Fruit fly (Drosophila melanogaster) whole organism, prepupa: ENCODE measurements around the gene CG42394.

Experiments
- CG11294 ChIP-seq: fragments of 200-800 bp; sonication (Bioruptor generic); IDR thresholded peaks from 2 replicates; pipeline ENCODE4 v1.3.6; 2022; ENCODE audit warnings: missing biosample characterization, missing genetic modification characterization
- CG11762 ChIP-seq: fragments of 200-800 bp; sonication (Bioruptor generic); optimal IDR thresholded peaks from 3 replicates; lab custom pipeline; 2016; ENCODE audit warnings: missing biosample characterization, missing genetic modification characterization; ENCODE audit not compliant: insufficient read depth
- CG11902 ChIP-seq: fragments of 200-800 bp; sonication (Bioruptor generic); optimal IDR thresholded peaks from 3 replicates; lab custom pipeline; 2016; ENCODE audit warnings: missing biosample characterization, missing genetic modification characterization
- CG1621 ChIP-seq: fragments of 200-800 bp; sonication (Bioruptor generic); optimal IDR thresholded peaks from 3 replicates; lab custom pipeline; 2018; ENCODE audit warnings: missing biosample characterization, mild to moderate bottlenecking, missing genetic modification characterization
- CG16779 ChIP-seq: fragments of 200-800 bp; sonication (Bioruptor generic); optimal IDR thresholded peaks from 3 replicates; lab custom pipeline; 2017; ENCODE audit warnings: missing biosample characterization, mild to moderate bottlenecking, missing genetic modification characterization
- CG3032 ChIP-seq: fragments of 200-800 bp; optimal IDR thresholded peaks from 2 replicates; lab custom pipeline; 2019; ENCODE audit warnings: missing biosample characterization, mild to moderate bottlenecking, missing genetic modification characterization, moderate library complexity
- CG31627 ChIP-seq: fragments of 200-800 bp; sonication (Bioruptor generic); optimal IDR thresholded peaks from 3 replicates; lab custom pipeline; 2016; ENCODE audit warnings: missing biosample characterization, missing genetic modification characterization
- CG32006 ChIP-seq: fragments of 200-800 bp; sonication (Bioruptor generic); optimal IDR thresholded peaks from 3 replicates; lab custom pipeline; 2017; ENCODE audit warnings: missing biosample characterization, mild to moderate bottlenecking, missing genetic modification characterization
- CG34406 ChIP-seq: fragments of 200-800 bp; sonication (Bioruptor generic); optimal IDR thresholded peaks from 3 replicates; lab custom pipeline; 2016; ENCODE audit warnings: missing biosample characterization, missing genetic modification characterization
- CG4318 ChIP-seq: fragments of 200-800 bp; sonication (Bioruptor generic); optimal IDR thresholded peaks from 3 replicates; lab custom pipeline; 2017; ENCODE audit warnings: missing biosample characterization, mild to moderate bottlenecking, missing genetic modification characterization
- CG6163 ChIP-seq: fragments of 200-800 bp; sonication (Bioruptor generic); IDR thresholded peaks from 3 replicates; pipeline ENCODE4 v1.3.6; 2022; ENCODE audit warnings: missing biosample characterization, missing genetic modification characterization
- CG6276 ChIP-seq: fragments of 200-800 bp; sonication (Bioruptor generic); optimal IDR thresholded peaks from 2 replicates; lab custom pipeline; 2017; ENCODE audit warnings: missing biosample characterization, mild to moderate bottlenecking, missing genetic modification characterization
- CG6792 ChIP-seq: fragments of 200-800 bp; sonication (Bioruptor generic); optimal IDR thresholded peaks from 3 replicates; lab custom pipeline; 2016; ENCODE audit warnings: missing biosample characterization, missing genetic modification characterization
- CG8119 ChIP-seq: fragments of 200-800 bp; sonication (Bioruptor generic); IDR thresholded peaks from 3 replicates; pipeline ENCODE4 v1.3.6; 2022; ENCODE audit warnings: missing biosample characterization, missing genetic modification characterization
- CG8632 ChIP-seq: fragments of 200-800 bp; sonication (Bioruptor generic); optimal IDR thresholded peaks from 3 replicates; lab custom pipeline; 2016; ENCODE audit warnings: missing biosample characterization, missing genetic modification characterization
- CG9139 ChIP-seq: fragments of 200-800 bp; sonication (Bioruptor generic); optimal IDR thresholded peaks from 3 replicates; lab custom pipeline; 2017; ENCODE audit warnings: missing biosample characterization, mild to moderate bottlenecking, missing genetic modification characterization
- Eip78C ChIP-seq: fragments of 200-800 bp; sonication (Bioruptor generic); peaks from one replicate; lab custom pipeline; 2016; ENCODE audit warnings: missing biosample characterization, missing genetic modification characterization
- Eip93F ChIP-seq: fragments of 200-800 bp; sonication (Bioruptor generic); optimal IDR thresholded peaks from 2 replicates; lab custom pipeline; 2016; ENCODE audit warnings: missing biosample characterization, mild to moderate bottlenecking, missing genetic modification characterization
- Ets21C ChIP-seq: fragments of 200-800 bp; sonication (Bioruptor generic); optimal IDR thresholded peaks from 3 replicates; lab custom pipeline; 2016; ENCODE audit warnings: missing biosample characterization, missing genetic modification characterization
- Gug ChIP-seq: fragments of 200-800 bp; sonication (Bioruptor generic); IDR thresholded peaks from 2 replicates; pipeline ENCODE4 v1.3.6; 2022; ENCODE audit warnings: missing biosample characterization, missing genetic modification characterization
- Hr38 ChIP-seq: sonication (Bioruptor generic); optimal IDR thresholded peaks from 2 replicates; lab custom pipeline; 2016; ENCODE audit warnings: missing biosample characterization, missing genetic modification characterization
- Hr39 ChIP-seq: fragments of 200-800 bp; sonication (Bioruptor generic); optimal IDR thresholded peaks from 2 replicates; lab custom pipeline; 2016; ENCODE audit warnings: missing biosample characterization, missing genetic modification characterization
- Lpt ChIP-seq: fragments of 200-800 bp; sonication (Bioruptor generic); optimal IDR thresholded peaks from 3 replicates; lab custom pipeline; 2016; ENCODE audit warnings: missing biosample characterization, missing genetic modification characterization
- Met ChIP-seq: fragments of 200-800 bp; sonication (Bioruptor generic); optimal IDR thresholded peaks from 3 replicates; lab custom pipeline; 2016; ENCODE audit warnings: missing biosample characterization, missing genetic modification characterization
- Sox102F ChIP-seq: fragments of 200-800 bp; sonication (Bioruptor generic); optimal IDR thresholded peaks from 2 replicates; lab custom pipeline; 2016; ENCODE audit warnings: missing biosample characterization, mild to moderate bottlenecking, missing genetic modification characterization
- Sox14 ChIP-seq: fragments of 200-800 bp; sonication (Bioruptor generic); optimal IDR thresholded peaks from 3 replicates; lab custom pipeline; 2016; ENCODE audit warnings: missing biosample characterization, missing genetic modification characterization
- Sox15 ChIP-seq: fragments of 200-800 bp; sonication (Bioruptor generic); optimal IDR thresholded peaks from 3 replicates; lab custom pipeline; 2016; ENCODE audit warnings: missing biosample characterization, missing genetic modification characterization
- achi ChIP-seq: fragments of 200-800 bp; sonication (Bioruptor generic); optimal IDR thresholded peaks from 3 replicates; lab custom pipeline; 2016; ENCODE audit warnings: missing biosample characterization, missing genetic modification characterization
- acj6 ChIP-seq: fragments of 200-800 bp; sonication (Bioruptor generic); optimal IDR thresholded peaks from 3 replicates; lab custom pipeline; 2016; ENCODE audit warnings: missing biosample characterization, missing genetic modification characterization
- cyc ChIP-seq: fragments of 200-800 bp; sonication (Bioruptor generic); optimal IDR thresholded peaks from 3 replicates; lab custom pipeline; 2016; ENCODE audit warnings: missing biosample characterization, missing genetic modification characterization
- dac ChIP-seq: fragments of 200-800 bp; sonication (Bioruptor generic); optimal IDR thresholded peaks from 2 replicates; lab custom pipeline; 2017; ENCODE audit warnings: missing biosample characterization, mild to moderate bottlenecking, missing genetic modification characterization
- esn ChIP-seq: fragments of 200-800 bp; sonication (Bioruptor generic); optimal IDR thresholded peaks from 2 replicates; lab custom pipeline; 2016; ENCODE audit warnings: missing biosample characterization, mild to moderate bottlenecking, missing genetic modification characterization, moderate library complexity
- fd59A ChIP-seq: fragments of 200-800 bp; sonication (Bioruptor generic); optimal IDR thresholded peaks from 2 replicates; lab custom pipeline; 2017; ENCODE audit warnings: missing biosample characterization, mild to moderate bottlenecking, missing genetic modification characterization, missing genetic modification reagents
- fd85E ChIP-seq: fragments of 200-800 bp; sonication (Bioruptor generic); optimal IDR thresholded peaks from 3 replicates; lab custom pipeline; 2016; ENCODE audit warnings: missing biosample characterization, missing genetic modification characterization
- fkh ChIP-seq: fragments of 200-800 bp; sonication (Bioruptor generic); optimal IDR thresholded peaks from 3 replicates; lab custom pipeline; 2017; ENCODE audit warnings: missing biosample characterization, mild to moderate bottlenecking, missing genetic modification characterization, moderate library complexity
- lz ChIP-seq: fragments of 200-800 bp; sonication (Bioruptor generic); optimal IDR thresholded peaks from 3 replicates; lab custom pipeline; 2016; ENCODE audit warnings: missing biosample characterization, missing genetic modification characterization
- net ChIP-seq: fragments of 200-800 bp; sonication (Bioruptor generic); optimal IDR thresholded peaks from 3 replicates; lab custom pipeline; 2016; ENCODE audit warnings: missing biosample characterization, missing genetic modification characterization
- salr ChIP-seq, 2 experiments: fragments of 200-800 bp; sonication (Bioruptor generic); optimal IDR thresholded peaks; 3 replicates each; lab custom pipeline; 2016 to 2018; ENCODE audit warnings: missing biosample characterization in 2 of 2, missing genetic modification characterization in 2 of 2, mild to moderate bottlenecking in 1 of 2
- spab ChIP-seq: fragments of 200-800 bp; sonication (Bioruptor generic); optimal IDR thresholded peaks from 2 replicates; lab custom pipeline; 2017; ENCODE audit warnings: missing biosample characterization, mild to moderate bottlenecking, missing genetic modification characterization, missing genetic modification reagents
- ss ChIP-seq, 2 experiments: fragments of 200-800 bp; sonication (Bioruptor generic); optimal IDR thresholded peaks; 2 replicates in 1 of 2; 3 replicates in 1 of 2; lab custom pipeline; 2017 to 2018; ENCODE audit warnings: mild to moderate bottlenecking in 2 of 2, missing biosample characterization in 2 of 2, missing genetic modification characterization in 2 of 2, moderate library complexity in 1 of 2
- svp ChIP-seq: fragments of 200-800 bp; sonication (Bioruptor generic); peaks from one replicate; lab custom pipeline; 2016; ENCODE audit warnings: missing biosample characterization, missing genetic modification characterization
- vri ChIP-seq: fragments of 200-800 bp; sonication (Bioruptor generic); optimal IDR thresholded peaks from 3 replicates; lab custom pipeline; 2016; ENCODE audit warnings: missing biosample characterization, mild to moderate bottlenecking, missing genetic modification characterization

CG42394 gene

DNA sequence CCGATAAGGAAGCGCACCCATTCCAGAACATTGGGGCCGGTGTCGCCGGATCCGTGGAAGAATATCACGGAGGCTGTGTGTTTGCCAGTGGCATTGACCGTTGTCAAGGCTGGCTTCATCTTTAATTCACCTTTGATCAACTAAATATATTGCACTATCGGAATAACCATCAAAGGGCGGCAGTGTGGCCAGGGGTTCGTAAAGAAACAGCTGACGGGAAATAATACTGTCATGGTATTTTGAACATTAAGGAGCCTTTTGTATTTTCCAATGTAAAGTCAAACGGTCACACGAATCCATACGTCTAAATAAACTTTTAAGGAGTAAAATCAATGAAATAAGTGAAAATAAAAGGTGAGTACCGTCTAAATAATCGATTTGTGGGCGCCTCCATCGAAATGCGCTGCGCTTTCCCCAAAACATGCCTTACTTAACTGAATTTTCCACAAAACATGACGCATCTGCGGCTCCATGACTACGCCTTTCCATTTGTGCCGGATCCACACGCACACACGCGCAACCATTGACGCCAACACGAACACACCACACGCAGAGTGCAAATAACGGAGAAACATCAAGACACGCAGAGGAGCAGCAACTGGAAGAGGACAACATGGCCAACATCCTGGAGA lies 4.7 kb downstream of the CG42394 start, which contains the start of the genes CG6567 and CG4511:
TSS of gene CG6567 (minus strand) at position 209 of the 632 bp plus-strand sequence.
TSS of gene CG4511 (plus strand) at position 259 of the 632 bp plus-strand sequence.
- no peak for TF ChIP-seq svp (GFP tag; lab: Kevin White, UChicago)
- no peak for TF ChIP-seq Lpt
- TF ChIP-seq fd59A = no peak
- TF ChIP-seq CG1621 (tag; lab: Kevin White, UChicago) = peak; percentile 87

DNA sequence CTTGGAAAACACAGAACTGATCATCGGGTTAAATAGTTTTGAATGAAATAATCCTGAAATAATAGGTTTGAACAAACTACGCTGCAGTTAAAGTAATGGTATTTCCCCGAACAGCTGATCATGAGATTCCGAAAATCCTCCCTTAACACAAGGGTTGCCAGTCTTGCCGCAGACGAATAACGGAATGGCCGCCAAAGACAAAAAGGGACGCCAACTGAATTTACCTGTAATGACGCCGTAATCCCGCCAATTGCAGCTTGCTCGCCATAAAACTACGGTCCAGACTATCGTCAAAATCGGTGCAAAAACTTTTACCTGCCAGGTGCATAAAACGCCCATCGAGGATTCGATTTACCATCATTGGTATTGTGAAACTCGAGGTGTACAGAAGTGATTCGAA lies 7.0 kb downstream of the CG42394 start, which contains the start of gene CG4570:
TSS of gene CG4570 (plus strand) at position 190 of the 400 bp plus-strand sequence.
- no peak for TF ChIP-seq CG11294
- TF ChIP-seq CG9139 = no peak
- TF ChIP-seq fkh = no peak
- TF ChIP-seq fd85E = no peak
- TF ChIP-seq CG16779 (tag; lab: Kevin White, UChicago) = no peak
- no peak for TF ChIP-seq CG34406 (GFP tag; lab: Kevin White, UChicago)
- TF ChIP-seq Hr39 (GFP tag; lab: Kevin White, UChicago) = no peak
- TF ChIP-seq CG4318 = no peak
- no peak for TF ChIP-seq CG31627 (GFP tag; lab: Kevin White, UChicago)
- no peak for TF ChIP-seq salr (GFP tag; optimal IDR thresholded peaks at IDR 0.05; lab: Kevin White, UChicago)
- TF ChIP-seq ss (GFP tag; optimal IDR thresholded peaks at IDR 0.05; lab: Kevin White, UChicago) = no peak
- TF ChIP-seq Eip93F (GFP tag; lab: Kevin White, UChicago) = no peak
- TF ChIP-seq esn (GFP tag; lab: Kevin White, UChicago) = no peak
- TF ChIP-seq CG11902 (GFP tag; lab: Kevin White, UChicago) = no peak
- no peak for TF ChIP-seq CG8119
- no peak for TF ChIP-seq Eip78C (GFP tag; lab: Kevin White, UChicago)
- no peak for TF ChIP-seq Sox102F (GFP tag; lab: Kevin White, UChicago)
- TF ChIP-seq, all 60 proteins: peak for 0

DNA sequence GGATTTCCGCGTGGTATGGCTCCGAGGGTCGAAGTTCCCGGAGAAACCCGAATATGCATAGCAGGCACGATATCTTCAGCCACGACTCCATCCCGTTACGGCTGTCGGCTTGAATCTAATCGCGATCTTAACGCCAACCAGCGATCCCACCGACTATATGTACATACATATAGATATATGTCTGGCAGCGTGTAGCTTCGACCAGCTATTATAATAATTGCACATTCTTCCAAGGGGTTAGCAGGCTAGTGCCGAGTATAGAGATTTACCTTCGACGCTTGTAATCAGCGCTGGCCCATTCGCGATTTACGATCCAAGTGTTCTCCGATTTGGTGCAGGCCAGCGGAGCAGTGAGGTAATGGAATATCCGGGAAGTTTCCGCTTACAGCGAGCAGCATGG lies 10.1 kb downstream of the CG42394 start, which contains the start of gene CG14694:
TSS of gene CG14694 (minus strand) at position 101 of the 400 bp plus-strand sequence.
- no peak for TF ChIP-seq spab (GFP tag; lab: Kevin White, UChicago)
- TF ChIP-seq dac (GFP tag; lab: Kevin White, UChicago) = no peak
- TF ChIP-seq ss (GFP tag; optimal IDR thresholded peaks at IDR 0.05; lab: Kevin White, UChicago) = no peak
- TF ChIP-seq acj6 (GFP tag; lab: Kevin White, UChicago) = no peak
- no peak for TF ChIP-seq vri (GFP tag; lab: Kevin White, UChicago)

DNA sequence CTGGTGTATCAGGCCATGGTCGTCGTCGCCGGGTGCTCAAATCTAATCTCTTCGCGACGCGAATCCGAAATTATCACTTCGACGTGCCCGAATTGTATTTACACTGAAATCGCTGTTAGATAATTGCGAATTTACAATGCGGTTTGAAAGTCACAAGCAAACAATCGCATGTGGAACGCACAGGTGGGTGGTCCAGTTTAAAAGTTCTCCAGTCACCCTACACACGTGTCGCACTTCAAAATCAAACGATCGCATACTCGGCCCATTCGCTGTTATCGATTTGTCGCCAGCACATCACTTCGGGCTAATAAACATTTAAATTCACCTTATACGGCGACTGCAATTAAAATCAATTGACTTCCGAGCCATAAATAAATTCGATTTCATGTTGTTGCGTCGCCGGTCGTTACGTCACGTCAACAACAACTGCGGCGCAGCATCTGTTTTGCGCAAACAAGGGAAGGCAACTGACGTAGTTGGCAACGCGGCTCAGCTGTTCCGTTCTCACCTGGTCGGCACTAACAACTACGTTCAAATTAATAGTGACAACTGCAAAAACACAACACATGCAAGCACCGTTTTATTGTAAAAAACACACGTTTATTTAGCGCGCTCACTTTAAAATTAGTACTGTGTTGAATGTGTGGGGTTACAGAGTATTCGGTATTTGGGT lies 13.3 kb downstream of the CG42394 start, which contains the start of gene CG6574:
TSS of gene CG6574 (minus strand) at position 216 of the 673 bp plus-strand sequence.
- TF ChIP-seq acj6 (GFP tag; lab: Kevin White, UChicago) (no peak), spab (GFP tag; lab: Kevin White, UChicago) (no peak), CG16779 (tag; lab: Kevin White, UChicago) (no peak), CG1621 (tag; lab: Kevin White, UChicago) (no peak), Met (GFP tag; lab: Kevin White, UChicago) (no peak), CG6163 (GFP tag; lab: Robert Waterston, UW) (peak; percentile 32; the same call in 2 of the 3 replicates), fkh (peak; percentile 77), CG4318 (no peak), Sox14 (GFP tag; lab: Kevin White, UChicago) (peak; percentile 7), Sox102F (GFP tag; lab: Kevin White, UChicago) (no peak), fd85E (no peak), Hr38 (GFP tag; lab: Kevin White, UChicago) (no peak), CG6792 (no peak), cyc (no peak), CG8632 (GFP tag; lab: Kevin White, UChicago) (no peak), CG11762 (GFP tag; lab: Kevin White, UChicago) (peak; percentile 20), fd59A (no peak), CG6276 (GFP tag; lab: Kevin White, UChicago) (no peak), Sox15 (GFP tag; lab: Kevin White, UChicago) (no peak), Gug (GFP tag; lab: Robert Waterston, UW) (no peak), CG32006 (GFP tag; lab: Kevin White, UChicago) (no peak), Hr39 (GFP tag; lab: Kevin White, UChicago) (no peak), achi (GFP tag; lab: Kevin White, UChicago) (peak; percentile 20), CG9139 (no peak), Ets21C (no peak), esn (GFP tag; lab: Kevin White, UChicago) (peak; percentile 43), ss (GFP tag; optimal IDR thresholded peaks at IDR 0.05; lab: Kevin White, UChicago) (no peak), CG3032 (no peak), lz (GFP tag; lab: Kevin White, UChicago) (peak; percentile 18), Lpt (no peak), net (GFP tag; lab: Kevin White, UChicago) (peak; percentile 3), salr (GFP tag; optimal IDR thresholded peaks at IDR 0.05; lab: Kevin White, UChicago) (no peak)
